Fruit fly (Drosophila melanogaster): ENCODE results near the gene CG12003.

DNA sequence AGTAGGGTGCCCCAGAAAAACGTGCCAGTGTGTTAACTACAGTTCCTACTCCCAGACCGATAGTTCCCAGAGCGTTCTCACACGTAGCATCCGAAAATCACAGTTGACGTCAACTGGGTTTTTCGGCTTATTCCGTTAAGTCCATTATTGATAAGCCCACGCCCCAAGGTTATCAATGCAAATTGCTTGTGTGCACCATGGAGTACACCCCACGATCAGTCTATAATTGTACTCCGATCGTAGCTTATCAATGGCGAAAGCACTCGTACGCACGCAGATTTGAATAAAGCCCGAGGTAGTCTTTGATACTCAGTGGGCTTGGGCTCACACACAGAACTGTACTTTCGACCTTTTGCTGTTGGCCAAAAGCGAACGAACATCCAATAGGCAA, 18.1 kb upstream of the CG12003 start:
- no peak for TF ChIP-seq pan (optimal IDR thresholded peaks at IDR 0.05)
- TF ChIP-seq psq (optimal IDR thresholded peaks at IDR 0.05), result no peak
- TF ChIP-seq CG8478 (optimal IDR thresholded peaks at IDR 0.05), result no peak
- TF ChIP-seq usp (GFP tag; optimal IDR thresholded peaks at IDR 0.05), result no peak
- TF ChIP-seq Dll (optimal IDR thresholded peaks at IDR 0.05), result no peak
- TF ChIP-seq EcR (GFP tag; optimal IDR thresholded peaks at IDR 0.05), result no peak
